Fruit fly (Drosophila melanogaster): Measurements from ENCODE around the gene Prx6a.

The Prx6a gene

dm6 chr2L:2857862-2858734 lies 19.9 kb downstream of the Prx6a start (continued):
- 0 out of 2 replicates have a peak, but pooled peaks have one; percentile 37 for TF ChIP-seq bowl (GFP tag; IDR thresholded peaks at IDR 0.05)
- peak; percentile 60 for TF ChIP-seq lab (GFP tag; optimal IDR thresholded peaks at IDR 0.05)
- TF ChIP-seq CG5953 (GFP tag; IDR thresholded peaks at IDR 0.05) = no peak
- TF ChIP-seq phol (tag; optimal IDR thresholded peaks at IDR 0.05) = peak; percentile 24
- TF ChIP-seq Hr3 (GFP tag; optimal IDR thresholded peaks at IDR 0.05) = no peak
- peak; percentile 62 for TF ChIP-seq Blimp-1 (GFP tag; optimal IDR thresholded peaks at IDR 0.05)
- peak; percentile 34 for TF ChIP-seq cwo (GFP tag; optimal IDR thresholded peaks at IDR 0.05)
- TF ChIP-seq gro (GFP tag; optimal IDR thresholded peaks at IDR 0.05) = peak; percentile 29
- TF ChIP-seq Trl (optimal IDR thresholded peaks at IDR 0.05) = peak; percentile 26 to 43
- TF ChIP-seq Trl (GFP tag; optimal IDR thresholded peaks at IDR 0.05) = peak; percentile 2
- TF ChIP-seq hkb (optimal IDR thresholded peaks at IDR 0.05) = no peak
- TF ChIP-seq hkb (GFP tag; IDR thresholded peaks at IDR 0.05) = no peak
- peak; percentile 85 for TF ChIP-seq grn (GFP tag; optimal IDR thresholded peaks at IDR 0.05)
- no peak for TF ChIP-seq aop (GFP tag; IDR thresholded peaks at IDR 0.05)

- TF ChIP-seq Lhr (GFP tag; optimal IDR thresholded peaks at IDR 0.05) = peak; percentile 43
- TF ChIP-seq CG2678 (tag; optimal IDR thresholded peaks at IDR 0.05) = peak; percentile 12
- no peak for TF ChIP-seq ab (GFP tag; optimal IDR thresholded peaks at IDR 0.05)
- TF ChIP-seq dati (GFP tag; IDR thresholded peaks at IDR 0.05) = no peak
- TF ChIP-seq sna (GFP tag; IDR thresholded peaks at IDR 0.05; ENCODE audit: partially characterized antibody) = peak; percentile 87
- peak; percentile 87 for TF ChIP-seq Ets97D (GFP tag; optimal IDR thresholded peaks at IDR 0.05)
- no peak for TF ChIP-seq Nf-YA (GFP tag; IDR thresholded peaks at IDR 0.05)
- TF ChIP-seq Mad (GFP tag; optimal IDR thresholded peaks at IDR 0.05) = peak; percentile 63
- peak; percentile 24 for TF ChIP-seq CG18262 (tag; optimal IDR thresholded peaks at IDR 0.05)
- no peak for TF ChIP-seq CG3726 (GFP tag; IDR thresholded peaks at IDR 0.05)
- TF ChIP-seq org-1 (GFP tag; optimal IDR thresholded peaks at IDR 0.05) = no peak
- TF ChIP-seq CG10543 (GFP tag; optimal IDR thresholded peaks at IDR 0.05) = peak; percentile 64
- TF ChIP-seq z (GFP tag; IDR thresholded peaks at IDR 0.05) = 0 out of 3 replicates have a peak, but pooled peaks have one; percentile 29
- peak; percentile 36 for TF ChIP-seq CG7987 (GFP tag; optimal IDR thresholded peaks at IDR 0.05)
- TF ChIP-seq CG15696 (tag; optimal IDR thresholded peaks at IDR 0.05) = peak; percentile 9
- TF ChIP-seq CG33557 (GFP tag; optimal IDR thresholded peaks at IDR 0.05) = no peak
- TF ChIP-seq ac (GFP tag; optimal IDR thresholded peaks at IDR 0.05) = no peak
- no peak for TF ChIP-seq danr (GFP tag; IDR thresholded peaks at IDR 0.05)
- TF ChIP-seq her (GFP tag; optimal IDR thresholded peaks at IDR 0.05) = peak; percentile 99
- no peak for TF ChIP-seq CG10565 (GFP tag; optimal IDR thresholded peaks at IDR 0.05)
- peak; percentile 11 for TF ChIP-seq CG13424 (tag; optimal IDR thresholded peaks at IDR 0.05)
- TF ChIP-seq corto (GFP tag; optimal IDR thresholded peaks at IDR 0.05) = peak; percentile 52
- peak; percentile 64 for TF ChIP-seq B-H2 (GFP tag; optimal IDR thresholded peaks at IDR 0.05)
- TF ChIP-seq CG12659 (GFP tag; optimal IDR thresholded peaks at IDR 0.05) = peak; percentile 75
- TF ChIP-seq HLH4C (GFP tag; IDR thresholded peaks at IDR 0.05; ENCODE audit: partially characterized antibody) = peak; percentile 59; the same call in 2 of the 3 replicates
- no peak for TF ChIP-seq CG6689 (GFP tag; IDR thresholded peaks at IDR 0.05)
- TF ChIP-seq jumu (GFP tag; optimal IDR thresholded peaks at IDR 0.05) = no peak
- peak; percentile 91 for TF ChIP-seq CG6791 (GFP tag; IDR thresholded peaks at IDR 0.05; ENCODE audit: partially characterized antibody)
- TF ChIP-seq Lpt (GFP tag; optimal IDR thresholded peaks at IDR 0.05) = no peak
- TF ChIP-seq Atf3 (GFP tag; optimal IDR thresholded peaks at IDR 0.05) = no peak
- TF ChIP-seq CG9437 (GFP tag; optimal IDR thresholded peaks at IDR 0.05) = peak; percentile 19
- no peak for TF ChIP-seq CG9609 (GFP tag; optimal IDR thresholded peaks at IDR 0.05)
- peak; percentile 25 for TF ChIP-seq CG1233 (GFP tag; optimal IDR thresholded peaks at IDR 0.05)
- TF ChIP-seq inv (GFP tag; IDR thresholded peaks at IDR 0.05; ENCODE audit: partially characterized antibody) = peak; percentile 70
These were observed 21.0 kb downstream of the Prx6a start, which contains the start of gene CG2991 for dm6 chr2L:2856960-2857584. TSS of gene CG2991 (plus strand) at chr2L:2857164.
